Fruit fly (Drosophila melanogaster) whole organism, embryonic: ENCODE data around the gene Hand.

Source experiments
- ATbp ChIP-seq: fragments of 200-800 bp; sonication (Bioruptor generic); optimal IDR thresholded peaks from 2 replicates; lab custom pipeline; 2017; ENCODE audit warnings: missing biosample characterization, mild to moderate bottlenecking, missing genetic modification characterization, missing genetic modification reagents
- Antp ChIP-seq: fragments of 200-800 bp; sonication (Bioruptor generic); optimal IDR thresholded peaks from 3 replicates; lab custom pipeline; 2016; ENCODE audit warnings: missing biosample characterization, missing genetic modification characterization
- BtbVII ChIP-seq: fragments of 200-800 bp; sonication (Bioruptor generic); optimal IDR thresholded peaks from 3 replicates; lab custom pipeline; 2017; ENCODE audit warnings: missing biosample characterization, mild to moderate bottlenecking, missing genetic modification characterization
- CG1024 ChIP-seq: fragments of 200-800 bp; sonication (Bioruptor generic); IDR thresholded peaks from 2 replicates; pipeline ENCODE4 v1.3.6; 2022; ENCODE audit warnings: missing biosample characterization, missing genetic modification characterization
- CG10654 ChIP-seq: fragments of 200-800 bp; sonication (Bioruptor generic); optimal IDR thresholded peaks from 2 replicates; lab custom pipeline; 2016; ENCODE audit warnings: missing biosample characterization, missing genetic modification characterization
- CG12104 ChIP-seq: fragments of 200-800 bp; sonication (Bioruptor generic); optimal IDR thresholded peaks from 3 replicates; lab custom pipeline; 2016; ENCODE audit warnings: missing biosample characterization, missing genetic modification characterization
- CG15269 ChIP-seq: fragments of 200-800 bp; sonication (Bioruptor generic); optimal IDR thresholded peaks from 2 replicates; lab custom pipeline; 2018; ENCODE audit warnings: missing biosample characterization, mild to moderate bottlenecking, missing genetic modification characterization, moderate library complexity
- CG1603 ChIP-seq: fragments of 200-800 bp; sonication (Bioruptor generic); optimal IDR thresholded peaks from 2 replicates; lab custom pipeline; 2019; ENCODE audit warnings: missing biosample characterization, mild to moderate bottlenecking, missing genetic modification characterization, moderate library complexity
- CG1647 ChIP-seq: fragments of 200-800 bp; sonication (Bioruptor generic); optimal IDR thresholded peaks from 3 replicates; lab custom pipeline; 2016; ENCODE audit warnings: missing biosample characterization, missing genetic modification characterization
- CG16813 ChIP-seq: fragments of 200-800 bp; sonication (Bioruptor generic); IDR thresholded peaks from 3 replicates; pipeline ENCODE4 v1.3.6; 2022; ENCODE audit warnings: missing biosample characterization, missing genetic modification characterization; ENCODE audit not compliant: partially characterized antibody
- CG17359 ChIP-seq: fragments of 200-800 bp; sonication (Bioruptor generic); optimal IDR thresholded peaks from 3 replicates; lab custom pipeline; 2018; ENCODE audit warnings: missing biosample characterization, mild to moderate bottlenecking, missing genetic modification characterization, moderate library complexity
- CG17361 ChIP-seq: fragments of 200-800 bp; sonication (Bioruptor generic); IDR thresholded peaks from 3 replicates; pipeline ENCODE4 v1.3.6; 2022; ENCODE audit warnings: missing biosample characterization, missing genetic modification characterization
- CG2120 ChIP-seq: fragments of 200-800 bp; sonication (Bioruptor generic); optimal IDR thresholded peaks from 3 replicates; lab custom pipeline; 2016; ENCODE audit warnings: missing biosample characterization, missing genetic modification characterization
- CG32532 ChIP-seq: fragments of 200-800 bp; sonication (Bioruptor generic); IDR thresholded peaks from 2 replicates; pipeline ENCODE4 v1.3.6; 2022; ENCODE audit warnings: missing biosample characterization, missing genetic modification characterization
- CG3407 ChIP-seq: fragments of 200-800 bp; sonication (Bioruptor generic); optimal IDR thresholded peaks from 2 replicates; lab custom pipeline; 2018; ENCODE audit warnings: missing biosample characterization, mild to moderate bottlenecking, missing genetic modification characterization
- CG34376 ChIP-seq: fragments of 200-800 bp; sonication (Bioruptor generic); optimal IDR thresholded peaks from 2 replicates; lab custom pipeline; 2018; ENCODE audit warnings: missing biosample characterization, mild to moderate bottlenecking, missing genetic modification characterization
- CG5245 ChIP-seq: fragments of 200-800 bp; sonication (Bioruptor generic); optimal IDR thresholded peaks from 3 replicates; lab custom pipeline; 2016; ENCODE audit warnings: missing biosample characterization, missing genetic modification characterization
- CG7556 ChIP-seq: fragments of 200-800 bp; sonication (Bioruptor generic); optimal IDR thresholded peaks from 2 replicates; lab custom pipeline; 2017; ENCODE audit warnings: missing biosample characterization, mild to moderate bottlenecking, missing genetic modification characterization
- CG8290 ChIP-seq, 3 experiments: fragments of 200-800 bp; sonication (Bioruptor generic); optimal IDR thresholded peaks; 2 replicates each; lab custom pipeline; 2016 to 2019; ENCODE audit warnings: missing biosample characterization in 3 of 3, missing genetic modification characterization in 3 of 3, mild to moderate bottlenecking in 2 of 3, moderate library complexity in 1 of 3
- CG8388 ChIP-seq: fragments of 200-800 bp; sonication (Bioruptor generic); optimal IDR thresholded peaks from 2 replicates; lab custom pipeline; 2019; ENCODE audit warnings: missing biosample characterization, mild to moderate bottlenecking, missing genetic modification characterization, moderate library complexity
- CG8924 ChIP-seq: fragments of 200-800 bp; optimal IDR thresholded peaks from 3 replicates; lab custom pipeline; 2019; ENCODE audit warnings: missing biosample characterization, mild to moderate bottlenecking, missing genetic modification characterization, moderate library complexity
- CG9215 ChIP-seq: fragments of 200-800 bp; sonication (Bioruptor generic); IDR thresholded peaks from 2 replicates; pipeline ENCODE4 v1.3.6; 2022; ENCODE audit warnings: missing biosample characterization, missing genetic modification characterization
- CG9609 ChIP-seq: fragments of 200-800 bp; sonication (Bioruptor generic); optimal IDR thresholded peaks from 3 replicates; lab custom pipeline; 2016; ENCODE audit warnings: missing biosample characterization, missing genetic modification characterization
- Dip3 ChIP-seq: fragments of 200-800 bp; sonication (Bioruptor generic); optimal IDR thresholded peaks from 3 replicates; lab custom pipeline; 2016; ENCODE audit warnings: missing biosample characterization, missing genetic modification characterization
- Fer1 ChIP-seq: fragments of 200-800 bp; sonication (Bioruptor generic); optimal IDR thresholded peaks from 2 replicates; lab custom pipeline; 2017; ENCODE audit warnings: missing biosample characterization, mild to moderate bottlenecking, missing genetic modification characterization
- Lim3 ChIP-seq: fragments of 200-800 bp; sonication (Bioruptor generic); IDR thresholded peaks from 2 replicates; pipeline ENCODE4 v1.3.6; 2022; ENCODE audit warnings: missing biosample characterization, missing genetic modification characterization
- Med ChIP-seq: fragments of 200-800 bp; sonication (Bioruptor generic); peaks from one replicate; lab custom pipeline; 2016; ENCODE audit warnings: missing biosample characterization, missing genetic modification characterization, mild to moderate bottlenecking, inconsistent platforms, moderate library complexity
- Nf-YC ChIP-seq: fragments of 200-800 bp; optimal IDR thresholded peaks from 3 replicates; lab custom pipeline; 2019; ENCODE audit warnings: missing biosample characterization, mild to moderate bottlenecking, missing genetic modification characterization, moderate library complexity
- Sry-β ChIP-seq: fragments of 200-800 bp; sonication (Bioruptor generic); optimal IDR thresholded peaks from 2 replicates; lab custom pipeline; 2018; ENCODE audit warnings: missing biosample characterization, mild to moderate bottlenecking, missing genetic modification characterization, moderate library complexity
- Xbp1 ChIP-seq: fragments of 200-800 bp; sonication (Bioruptor generic); optimal IDR thresholded peaks from 3 replicates; lab custom pipeline; 2016; ENCODE audit warnings: missing biosample characterization, mild to moderate bottlenecking, missing genetic modification characterization
- YL-1 ChIP-seq: fragments of 200-800 bp; sonication (Bioruptor generic); optimal IDR thresholded peaks from 3 replicates; lab custom pipeline; 2017; ENCODE audit warnings: missing biosample characterization, mild to moderate bottlenecking, missing genetic modification characterization
- bcd ChIP-seq: fragments of 200-800 bp; sonication (Bioruptor generic); optimal IDR thresholded peaks from 2 replicates; lab custom pipeline; 2017; ENCODE audit warnings: missing biosample characterization, mild to moderate bottlenecking, missing genetic modification characterization
- btn ChIP-seq: fragments of 200-800 bp; sonication (Bioruptor generic); optimal IDR thresholded peaks from 2 replicates; lab custom pipeline; 2016; ENCODE audit warnings: missing biosample characterization, missing genetic modification characterization
- croc ChIP-seq: fragments of 200-800 bp; sonication (Bioruptor generic); conservative IDR thresholded peaks from 3 replicates; pipeline ENCODE4 v1.3.6; 2022; ENCODE audit warnings: missing biosample characterization, missing genetic modification characterization
- danr ChIP-seq: fragments of 200-800 bp; sonication (Bioruptor generic); IDR thresholded peaks from 2 replicates; pipeline ENCODE4 v1.3.6; 2022; ENCODE audit warnings: missing biosample characterization, missing genetic modification characterization
- gcm2 ChIP-seq: fragments of 200-800 bp; sonication (Bioruptor generic); optimal IDR thresholded peaks from 2 replicates; lab custom pipeline; 2016; ENCODE audit warnings: missing biosample characterization, missing genetic modification characterization
- gfzf ChIP-seq: fragments of 200-800 bp; sonication (Bioruptor generic); optimal IDR thresholded peaks from 2 replicates; lab custom pipeline; 2016; ENCODE audit warnings: missing biosample characterization, mild to moderate bottlenecking, missing genetic modification characterization, moderate library complexity
- gsb ChIP-seq: fragments of 200-800 bp; sonication (Bioruptor generic); IDR thresholded peaks from 2 replicates; pipeline ENCODE4 v1.3.6; 2022; ENCODE audit warnings: missing biosample characterization, missing genetic modification characterization
- hb ChIP-seq: fragments of 200-800 bp; sonication (Bioruptor generic); IDR thresholded peaks from 3 replicates; pipeline ENCODE4 v1.3.6; 2022; ENCODE audit warnings: missing biosample characterization, missing genetic modification characterization; ENCODE audit not compliant: partially characterized antibody
- hkb ChIP-seq, 2 experiments: fragments of 200-800 bp in 1 of 2; fragments of >200 bp in 1 of 2; sonication (Bioruptor generic) in 1 of 2; IDR thresholded peaks in 1 of 2; optimal IDR thresholded peaks in 1 of 2; 2 replicates each; pipeline versions ENCODE4 v1.3.6 to Lab custom; 2017 to 2022; ENCODE audit warnings: missing biosample characterization in 1 of 2, missing genetic modification characterization in 1 of 2
- hth ChIP-seq: fragments of >200 bp; optimal IDR thresholded peaks from 2 replicates; lab custom pipeline; 2017; ENCODE audit warnings: inconsistent platforms
- nerfin-1 ChIP-seq: fragments of 200-800 bp; sonication (Bioruptor generic); optimal IDR thresholded peaks from 3 replicates; lab custom pipeline; 2019; ENCODE audit warnings: missing biosample characterization, mild to moderate bottlenecking, missing genetic modification characterization, moderate library complexity
- schlank ChIP-seq: fragments of 200-800 bp; sonication (Bioruptor generic); optimal IDR thresholded peaks from 2 replicates; lab custom pipeline; 2018; ENCODE audit warnings: missing biosample characterization, mild to moderate bottlenecking, missing genetic modification characterization
- shn ChIP-seq: fragments of 200-800 bp; sonication (Bioruptor generic); optimal IDR thresholded peaks from 3 replicates; lab custom pipeline; 2016; ENCODE audit warnings: missing biosample characterization, missing genetic modification characterization
- so ChIP-seq: fragments of 200-800 bp; sonication (Bioruptor generic); IDR thresholded peaks from 3 replicates; pipeline ENCODE4 v1.3.6; 2022; ENCODE audit warnings: missing biosample characterization, missing genetic modification characterization
- stc ChIP-seq: fragments of 200-800 bp; sonication (Bioruptor generic); IDR thresholded peaks from 2 replicates; pipeline ENCODE4 v1.3.6; 2022; ENCODE audit warnings: missing biosample characterization, missing genetic modification characterization
- tap ChIP-seq: fragments of 200-800 bp; optimal IDR thresholded peaks from 3 replicates; lab custom pipeline; 2019; ENCODE audit warnings: missing biosample characterization, mild to moderate bottlenecking, missing genetic modification characterization, moderate library complexity
- toy ChIP-seq: fragments of 200-800 bp; sonication (Bioruptor generic); IDR thresholded peaks from 2 replicates; pipeline ENCODE4 v1.3.6; 2022; ENCODE audit warnings: missing biosample characterization, missing genetic modification characterization
- vnd ChIP-seq: fragments of 200-800 bp; sonication (Bioruptor generic); IDR thresholded peaks from 3 replicates; pipeline ENCODE4 v1.3.6; 2022; ENCODE audit warnings: missing biosample characterization, missing genetic modification characterization; ENCODE audit not compliant: partially characterized antibody
- vvl ChIP-seq: fragments of 200-800 bp; sonication (Bioruptor generic); IDR thresholded peaks from 2 replicates; pipeline ENCODE4 v1.3.6; 2022; ENCODE audit warnings: missing biosample characterization, missing genetic modification characterization

The Hand gene

dm6 chr2L:10334854-10335277 lies 39.7 kb upstream of the Hand start (continued):
- TF ChIP-seq CG8388 = peak; percentile 48
- TF ChIP-seq vvl (GFP tag; lab: Robert Waterston, UW) = peak; percentile 93
- peak; percentile 34 for TF ChIP-seq tap (tag; lab: Kevin White, UChicago)
- TF ChIP-seq CG17361 = peak; percentile 50; the same call in 2 of the 3 replicates
- TF ChIP-seq hb = no peak
- peak; percentile 71 for TF ChIP-seq stc (GFP tag; lab: Robert Waterston, UW)
- no peak; the same call in 1 of the 3 replicates for TF ChIP-seq so
- no peak for TF ChIP-seq Dip3 (GFP tag; lab: Kevin White, UChicago)
- no peak for TF ChIP-seq CG12104 (GFP tag; lab: Kevin White, UChicago)
- TF ChIP-seq CG9609 (GFP tag; lab: Kevin White, UChicago) = peak; percentile 26
- peak; percentile 2 for TF ChIP-seq CG8290 (GFP tag; optimal IDR thresholded peaks at IDR 0.05; lab: Kevin White, UChicago)
- peak; percentile 75 to 91 for TF ChIP-seq CG8290 (tag; optimal IDR thresholded peaks at IDR 0.05; lab: Kevin White, UChicago)
- no peak for TF ChIP-seq gsb
- peak; percentile 69 for TF ChIP-seq CG2120 (GFP tag; lab: Kevin White, UChicago)
- TF ChIP-seq shn = peak; percentile 57
- TF ChIP-seq YL-1 = peak; percentile 88
- TF ChIP-seq CG1024 = peak; percentile 75; the same call in 1 of the 2 replicates
- TF ChIP-seq CG9215 (GFP tag; lab: Robert Waterston, UW) = no peak
- TF ChIP-seq CG8924 = peak; percentile 82
- TF ChIP-seq CG17359 (tag; lab: Kevin White, UChicago) = peak; percentile 59
- TF ChIP-seq CG15269 (tag; lab: Kevin White, UChicago) = peak; percentile 36
- TF ChIP-seq croc = no peak
- peak; percentile 74 for TF ChIP-seq Nf-YC (tag; lab: Kevin White, UChicago)
- no peak for TF ChIP-seq Lim3
- TF ChIP-seq bcd (GFP tag; lab: Kevin White, UChicago) = no peak
- peak; percentile 81 for TF ChIP-seq CG1603 (tag; lab: Kevin White, UChicago)
- TF ChIP-seq gfzf (GFP tag; lab: Kevin White, UChicago) = peak; percentile 34
- no peak for TF ChIP-seq CG5245 (GFP tag; lab: Kevin White, UChicago)
- TF ChIP-seq Med (GFP tag; lab: Kevin White, UChicago) = peak; percentile 93
- peak; percentile 47 for TF ChIP-seq CG7556 (GFP tag; lab: Kevin White, UChicago)
- TF ChIP-seq Fer1 (GFP tag; lab: Kevin White, UChicago) = peak; percentile 85
- TF ChIP-seq hkb (optimal IDR thresholded peaks at IDR 0.05; lab: Kevin White, UChicago) = no peak
- peak; percentile 69 for TF ChIP-seq hkb (GFP tag; IDR thresholded peaks at IDR 0.05; lab: Robert Waterston, UW)
- TF ChIP-seq btn (GFP tag; lab: Kevin White, UChicago) = peak; percentile 5
- no peak for TF ChIP-seq hth (lab: Kevin White, UChicago)
- peak; percentile 71 for TF ChIP-seq BtbVII
- peak; percentile 76; the same call in 1 of the 2 replicates for TF ChIP-seq CG32532 (GFP tag; lab: Robert Waterston, UW)
- TF ChIP-seq toy = no peak
- TF ChIP-seq gcm2 (GFP tag; lab: Kevin White, UChicago) = peak; percentile 22
- peak; percentile 73 for TF ChIP-seq ATbp (GFP tag; lab: Kevin White, UChicago)
- TF ChIP-seq Sry-β (GFP tag; lab: Kevin White, UChicago) = peak; percentile 17
- TF ChIP-seq vnd (GFP tag; lab: Robert Waterston, UW) = no peak; the same call in 2 of the 3 replicates
- peak; percentile 69 for TF ChIP-seq schlank (tag; lab: Kevin White, UChicago)
- peak; percentile 66 for TF ChIP-seq nerfin-1 (tag; lab: Kevin White, UChicago)
- TF ChIP-seq CG1647 (GFP tag; lab: Kevin White, UChicago) = peak; percentile 61
- TF ChIP-seq CG3407 (GFP tag; lab: Kevin White, UChicago) = peak; percentile 60
- TF ChIP-seq Antp (GFP tag; lab: Kevin White, UChicago) = peak; percentile 20
- TF ChIP-seq danr (GFP tag; lab: Robert Waterston, UW) = no peak
- peak; percentile 44 for TF ChIP-seq Xbp1 (GFP tag; lab: Kevin White, UChicago)
- peak; percentile 14 for TF ChIP-seq CG10654 (GFP tag; lab: Kevin White, UChicago)
- 0 out of 3 replicates have a peak, but pooled peaks have one; percentile 40 for TF ChIP-seq CG16813 (GFP tag; lab: Robert Waterston, UW)
- TF ChIP-seq CG34376 = peak; percentile 99
